Fruit fly (Drosophila melanogaster) whole organism, embryonic: ENCODE measurements around the gene CG14401.
A peak's percentile ranks its signal among the peaks of the same experiment; 100 is the strongest.

Experiments used
- BEAF-32 ChIP-seq: fragments of 200-800 bp; sonication (Bioruptor generic); optimal IDR thresholded peaks from 3 replicates; lab custom pipeline; 2017; ENCODE audit warnings: missing biosample characterization, missing genetic modification characterization, mild to moderate bottlenecking, moderate library complexity, missing genetic modification reagents
- CG10366 ChIP-seq: fragments of 200-800 bp; sonication (Bioruptor generic); IDR thresholded peaks from 2 replicates; pipeline ENCODE4 v1.3.6; 2022; ENCODE audit warnings: missing biosample characterization, missing genetic modification characterization
- CG10462 ChIP-seq: fragments of 200-800 bp; sonication (Bioruptor generic); optimal IDR thresholded peaks from 2 replicates; lab custom pipeline; 2016; ENCODE audit warnings: missing biosample characterization, missing genetic modification characterization
- CG11695 ChIP-seq: fragments of 200-800 bp; sonication (Bioruptor generic); IDR thresholded peaks from 3 replicates; pipeline ENCODE4 v1.3.6; 2022; ENCODE audit warnings: missing biosample characterization, missing genetic modification characterization
- CG11723 ChIP-seq: fragments of 200-800 bp; sonication (Bioruptor generic); optimal IDR thresholded peaks from 2 replicates; lab custom pipeline; 2017; ENCODE audit warnings: missing biosample characterization, mild to moderate bottlenecking, missing genetic modification characterization
- CG12299 ChIP-seq: fragments of 200-800 bp; sonication (Bioruptor generic); optimal IDR thresholded peaks from 2 replicates; lab custom pipeline; 2018; ENCODE audit warnings: missing biosample characterization, mild to moderate bottlenecking, missing genetic modification characterization
- CG14860 ChIP-seq: fragments of 200-800 bp; sonication (Bioruptor generic); IDR thresholded peaks from 3 replicates; pipeline ENCODE4 v1.3.6; 2022; ENCODE audit warnings: missing biosample characterization, missing genetic modification characterization; ENCODE audit not compliant: partially characterized antibody
- CG15011 ChIP-seq: fragments of 200-800 bp; sonication (Bioruptor generic); optimal IDR thresholded peaks from 3 replicates; lab custom pipeline; 2018; ENCODE audit warnings: missing biosample characterization, mild to moderate bottlenecking, missing genetic modification characterization
- CG17568 ChIP-seq: fragments of 200-800 bp; sonication (Bioruptor generic); optimal IDR thresholded peaks from 2 replicates; lab custom pipeline; 2018; ENCODE audit warnings: missing biosample characterization, mild to moderate bottlenecking, missing genetic modification characterization, moderate library complexity
- CG2120 ChIP-seq: fragments of 200-800 bp; sonication (Bioruptor generic); optimal IDR thresholded peaks from 3 replicates; lab custom pipeline; 2016; ENCODE audit warnings: missing biosample characterization, missing genetic modification characterization
- CG30403 ChIP-seq: fragments of 200-800 bp; sonication (Bioruptor generic); optimal IDR thresholded peaks from 3 replicates; lab custom pipeline; 2016; ENCODE audit warnings: missing biosample characterization, missing genetic modification characterization
- CG7372 ChIP-seq: fragments of 200-800 bp; sonication (Bioruptor generic); IDR thresholded peaks from 2 replicates; pipeline ENCODE4 v1.3.6; 2022; ENCODE audit warnings: missing biosample characterization, missing genetic modification characterization
- CG7745 ChIP-seq: fragments of 200-800 bp; sonication (Bioruptor generic); optimal IDR thresholded peaks from 2 replicates; lab custom pipeline; 2018; ENCODE audit warnings: missing biosample characterization, mild to moderate bottlenecking, missing genetic modification characterization, moderate library complexity
- CG7987 ChIP-seq: fragments of 200-800 bp; sonication (Bioruptor generic); optimal IDR thresholded peaks from 2 replicates; lab custom pipeline; 2018; ENCODE audit warnings: missing biosample characterization, mild to moderate bottlenecking, missing genetic modification characterization, moderate library complexity
- CG8290 ChIP-seq, 3 experiments: fragments of 200-800 bp; sonication (Bioruptor generic); optimal IDR thresholded peaks; 2 replicates each; lab custom pipeline; 2016 to 2019; ENCODE audit warnings: missing biosample characterization in 3 of 3, missing genetic modification characterization in 3 of 3, mild to moderate bottlenecking in 2 of 3, moderate library complexity in 1 of 3
- CG8944 ChIP-seq: fragments of 200-800 bp; sonication (Bioruptor generic); optimal IDR thresholded peaks from 3 replicates; lab custom pipeline; 2016; ENCODE audit warnings: missing biosample characterization, missing genetic modification characterization
- Dbx ChIP-seq: fragments of 200-800 bp; sonication (Bioruptor generic); IDR thresholded peaks from 3 replicates; pipeline ENCODE4 v1.3.6; 2022; ENCODE audit warnings: missing biosample characterization, missing genetic modification characterization
- Deaf1 ChIP-seq: fragments of 200-800 bp; optimal IDR thresholded peaks from 3 replicates; lab custom pipeline; 2019; ENCODE audit warnings: missing biosample characterization, mild to moderate bottlenecking, missing genetic modification characterization, moderate library complexity
- E2f1 ChIP-seq: fragments of 200-800 bp; sonication (Bioruptor generic); IDR thresholded peaks from 2 replicates; pipeline ENCODE4 v1.3.6; 2022; ENCODE audit warnings: missing biosample characterization, missing genetic modification characterization
- Hr3 ChIP-seq: fragments of 200-800 bp; sonication (Bioruptor generic); optimal IDR thresholded peaks from 3 replicates; lab custom pipeline; 2016; ENCODE audit warnings: missing biosample characterization, missing genetic modification characterization
- Meics ChIP-seq: fragments of 200-800 bp; sonication (Bioruptor generic); optimal IDR thresholded peaks from 2 replicates; lab custom pipeline; 2017; ENCODE audit warnings: missing biosample characterization, mild to moderate bottlenecking, missing genetic modification characterization
- Mes4 ChIP-seq: fragments of 200-800 bp; sonication (Bioruptor generic); optimal IDR thresholded peaks from 2 replicates; lab custom pipeline; 2016; ENCODE audit warnings: missing biosample characterization, missing genetic modification characterization
- Oli ChIP-seq: fragments of 200-800 bp; sonication (Bioruptor generic); optimal IDR thresholded peaks from 2 replicates; lab custom pipeline; 2018; ENCODE audit warnings: missing biosample characterization, mild to moderate bottlenecking, missing genetic modification characterization, moderate library complexity
- Sox100B ChIP-seq: fragments of 200-800 bp; sonication (Bioruptor generic); optimal IDR thresholded peaks from 3 replicates; lab custom pipeline; 2018; ENCODE audit warnings: missing biosample characterization, mild to moderate bottlenecking, missing genetic modification characterization
- Sox102F ChIP-seq: fragments of 200-800 bp; sonication (Bioruptor generic); optimal IDR thresholded peaks from 2 replicates; lab custom pipeline; 2018; ENCODE audit warnings: missing biosample characterization, mild to moderate bottlenecking, missing genetic modification characterization, moderate library complexity
- Sry-β ChIP-seq: fragments of 200-800 bp; sonication (Bioruptor generic); optimal IDR thresholded peaks from 2 replicates; lab custom pipeline; 2018; ENCODE audit warnings: missing biosample characterization, mild to moderate bottlenecking, missing genetic modification characterization, moderate library complexity
- Trl ChIP-seq, 3 experiments: fragments of >200 bp in 2 of 3; fragments of 200-800 bp in 1 of 3; sonication (Bioruptor generic) in 1 of 3; optimal IDR thresholded peaks; 2 replicates in 1 of 3; 3 replicates in 2 of 3; lab custom pipeline; 2016 to 2017; ENCODE audit warnings: missing biosample characterization in 1 of 3, missing genetic modification characterization in 1 of 3
- Xrp1 ChIP-seq: fragments of 200-800 bp; sonication (Bioruptor generic); IDR thresholded peaks from 2 replicates; pipeline ENCODE4 v1.3.6; 2022; ENCODE audit warnings: missing biosample characterization, missing genetic modification characterization
- amos ChIP-seq: fragments of 200-800 bp; sonication (Bioruptor generic); IDR thresholded peaks from 2 replicates; pipeline ENCODE4 v1.3.6; 2022; ENCODE audit warnings: missing biosample characterization, missing genetic modification characterization; ENCODE audit not compliant: partially characterized antibody
- cas ChIP-seq: fragments of 200-800 bp; sonication (Bioruptor generic); IDR thresholded peaks from 2 replicates; pipeline ENCODE4 v1.3.6; 2022; ENCODE audit warnings: missing biosample characterization, missing genetic modification characterization
- chm ChIP-seq: fragments of 200-800 bp; sonication (Bioruptor generic); IDR thresholded peaks from 2 replicates; pipeline ENCODE4 v1.3.6; 2022; ENCODE audit warnings: missing biosample characterization, missing genetic modification characterization
- da ChIP-seq: fragments of 200-800 bp; sonication (Bioruptor generic); optimal IDR thresholded peaks from 2 replicates; lab custom pipeline; 2016; ENCODE audit warnings: missing biosample characterization, missing genetic modification characterization
- ewg ChIP-seq: fragments of 200-800 bp; sonication (Bioruptor generic); optimal IDR thresholded peaks from 3 replicates; lab custom pipeline; 2017; ENCODE audit warnings: mild to moderate bottlenecking, missing biosample characterization, missing genetic modification reagents, missing genetic modification characterization
- gce ChIP-seq: fragments of 200-800 bp; sonication (Bioruptor generic); IDR thresholded peaks from 3 replicates; pipeline ENCODE4 v1.3.6; 2022; ENCODE audit warnings: missing biosample characterization, missing genetic modification characterization
- gem ChIP-seq: fragments of 200-800 bp; sonication (Bioruptor generic); optimal IDR thresholded peaks from 2 replicates; lab custom pipeline; 2019; ENCODE audit warnings: missing biosample characterization, mild to moderate bottlenecking, missing genetic modification characterization, moderate library complexity
- insv ChIP-seq, 2 experiments: fragments of 200-800 bp; sonication (Bioruptor generic); optimal IDR thresholded peaks; 3 replicates each; lab custom pipeline; 2016 to 2018; ENCODE audit warnings: missing biosample characterization in 2 of 2, missing genetic modification characterization in 2 of 2
- jing ChIP-seq: fragments of 200-800 bp; sonication (Bioruptor generic); optimal IDR thresholded peaks from 2 replicates; lab custom pipeline; 2018; ENCODE audit warnings: missing biosample characterization, mild to moderate bottlenecking, missing genetic modification characterization
- kay ChIP-seq: fragments of 200-800 bp; sonication (Bioruptor generic); optimal IDR thresholded peaks from 2 replicates; lab custom pipeline; 2016; ENCODE audit warnings: missing biosample characterization, missing genetic modification characterization
- luna ChIP-seq: fragments of 200-800 bp; sonication (Bioruptor generic); optimal IDR thresholded peaks from 2 replicates; lab custom pipeline; 2016; ENCODE audit warnings: missing biosample characterization, missing genetic modification characterization
- pb ChIP-seq: fragments of 200-800 bp; sonication (Bioruptor generic); optimal IDR thresholded peaks from 3 replicates; lab custom pipeline; 2016; ENCODE audit warnings: missing biosample characterization, missing genetic modification characterization
- peb ChIP-seq: fragments of 200-800 bp; sonication (Bioruptor generic); IDR thresholded peaks from 2 replicates; pipeline ENCODE4 v1.3.6; 2022; ENCODE audit warnings: missing biosample characterization, missing genetic modification characterization
- pho ChIP-seq: fragments of 200-800 bp; sonication (Bioruptor generic); optimal IDR thresholded peaks from 2 replicates; lab custom pipeline; 2016; ENCODE audit warnings: missing biosample characterization, missing genetic modification characterization
- pzg ChIP-seq: fragments of 200-800 bp; sonication (Bioruptor generic); optimal IDR thresholded peaks from 3 replicates; lab custom pipeline; 2018; ENCODE audit warnings: missing biosample characterization, mild to moderate bottlenecking, missing genetic modification characterization, moderate library complexity
- sim ChIP-seq: fragments of 200-800 bp; sonication (Bioruptor generic); IDR thresholded peaks from 2 replicates; pipeline ENCODE4 v1.3.6; 2022; ENCODE audit warnings: missing biosample characterization, missing genetic modification characterization
- so ChIP-seq: fragments of 200-800 bp; sonication (Bioruptor generic); IDR thresholded peaks from 3 replicates; pipeline ENCODE4 v1.3.6; 2022; ENCODE audit warnings: missing biosample characterization, missing genetic modification characterization
- ssp ChIP-seq: fragments of 200-800 bp; sonication (Bioruptor generic); IDR thresholded peaks from 2 replicates; pipeline ENCODE4 v1.3.6; 2022; ENCODE audit warnings: missing biosample characterization, missing genetic modification characterization
- toy ChIP-seq: fragments of 200-800 bp; sonication (Bioruptor generic); IDR thresholded peaks from 2 replicates; pipeline ENCODE4 v1.3.6; 2022; ENCODE audit warnings: missing biosample characterization, missing genetic modification characterization
- ttk ChIP-seq: fragments of 200-800 bp; sonication (Bioruptor generic); IDR thresholded peaks from 2 replicates; pipeline ENCODE4 v2.1.2; 2022; ENCODE audit warnings: missing biosample characterization, missing genetic modification characterization
- tx ChIP-seq: fragments of 200-800 bp; sonication (Bioruptor generic); optimal IDR thresholded peaks from 2 replicates; lab custom pipeline; 2016; ENCODE audit warnings: missing biosample characterization, missing genetic modification characterization
- zf30C ChIP-seq: fragments of 200-800 bp; sonication (Bioruptor generic); optimal IDR thresholded peaks from 3 replicates; lab custom pipeline; 2018; ENCODE audit warnings: missing biosample characterization, mild to moderate bottlenecking, missing genetic modification characterization

The CG14401 gene

dm6 chr2L:20822489-20823195, 47.0 kb upstream of the CG14401 start, which contains the start of gene CG9331 (continued):
- TF ChIP-seq pzg (GFP tag; lab: Kevin White, UChicago) (no peak), ttk (GFP tag; lab: Robert Waterston, UW) (no peak), CG14860 (GFP tag; lab: Robert Waterston, UW) (peak; percentile 51; the same call in 1 of the 3 replicates), CG10462 (GFP tag; lab: Kevin White, UChicago) (no peak), Deaf1 (peak; percentile 86), Mes4 (GFP tag; lab: Kevin White, UChicago) (no peak), Meics (GFP tag; lab: Kevin White, UChicago) (no peak), CG7745 (tag; lab: Kevin White, UChicago) (no peak), CG2120 (GFP tag; lab: Kevin White, UChicago) (no peak), Sox100B (GFP tag; lab: Kevin White, UChicago) (no peak), da (no peak), Hr3 (GFP tag; lab: Kevin White, UChicago) (no peak), Trl (optimal IDR thresholded peaks at IDR 0.05; lab: Kevin White, UChicago) (peak; percentile 55 to 66), Trl (GFP tag; optimal IDR thresholded peaks at IDR 0.05; lab: Kevin White, UChicago) (no peak), E2f1 (no peak), ssp (GFP tag; lab: Robert Waterston, UW) (no peak), peb (GFP tag; lab: Robert Waterston, UW) (no peak), insv (GFP tag; optimal IDR thresholded peaks at IDR 0.05; lab: Kevin White, UChicago) (peak in 1 of 2 experiments; percentile 90), ewg (GFP tag; lab: Kevin White, UChicago) (no peak), pho (GFP tag; lab: Kevin White, UChicago) (no peak), Dbx (GFP tag; lab: Robert Waterston, UW) (no peak), amos (GFP tag; lab: Robert Waterston, UW) (no peak), so (GFP tag; lab: Robert Waterston, UW) (peak; percentile 72; the same call in 1 of the 3 replicates), chm (GFP tag; lab: Robert Waterston, UW) (peak; percentile 64; the same call in 1 of the 2 replicates), CG15011 (no peak), Sry-β (GFP tag; lab: Kevin White, UChicago) (no peak), gce (GFP tag; lab: Robert Waterston, UW) (no peak), luna (GFP tag; lab: Kevin White, UChicago) (no peak), sim (no peak), CG12299 (tag; lab: Kevin White, UChicago) (no peak), gem (tag; lab: Kevin White, UChicago) (no peak), zf30C (peak; percentile 3), cas (GFP tag; lab: Robert Waterston, UW) (no peak), CG7372 (GFP tag; lab: Robert Waterston, UW) (no peak), Sox102F (GFP tag; lab: Kevin White, UChicago) (peak; percentile 0), CG8290 (GFP tag; optimal IDR thresholded peaks at IDR 0.05; lab: Kevin White, UChicago) (no peak), CG8290 (tag; optimal IDR thresholded peaks at IDR 0.05; lab: Kevin White, UChicago) (peak in 1 of 2 experiments; percentile 29), jing (GFP tag; lab: Kevin White, UChicago) (no peak), BEAF-32 (GFP tag; lab: Kevin White, UChicago) (peak; percentile 25), Xrp1 (GFP tag; lab: Robert Waterston, UW) (no peak), CG10366 (no peak), toy (GFP tag; lab: Robert Waterston, UW) (no peak), kay (peak; percentile 47), CG11723 (GFP tag; lab: Kevin White, UChicago) (no peak), CG30403 (GFP tag; lab: Kevin White, UChicago) (no peak), pb (GFP tag; lab: Kevin White, UChicago) (peak; percentile 21), Oli (no peak), CG8944 (GFP tag; lab: Kevin White, UChicago) (no peak), CG17568 (GFP tag; lab: Kevin White, UChicago) (no peak), CG11695 (GFP tag; lab: Robert Waterston, UW) (no peak), CG7987 (no peak), tx (GFP tag; lab: Kevin White, UChicago) (no peak)
